Fruit fly (Drosophila melanogaster) whole organism, wandering third instar larva: ENCODE measurements around the gene Kdm3.

Experiments used
- CrebA ChIP-seq: fragments of 200-800 bp; sonication (Bioruptor generic); optimal IDR thresholded peaks from 2 replicates; lab custom pipeline; 2016; ENCODE audit warnings: missing biosample characterization, mild to moderate bottlenecking, missing genetic modification characterization, borderline replicate concordance
- Myc ChIP-seq: fragments of >200 bp; optimal IDR thresholded peaks from 2 replicates; lab custom pipeline; 2017
- N ChIP-seq: fragments of >200 bp; optimal IDR thresholded peaks from 2 replicates; lab custom pipeline; 2018; ENCODE audit warnings: missing biosample characterization, missing external identifiers, missing genetic modification characterization
- Rel ChIP-seq, 2 experiments: fragments of 200-800 bp; sonication (Bioruptor generic) in 1 of 2; optimal IDR thresholded peaks; 2 replicates in 1 of 2; 3 replicates in 1 of 2; lab custom pipeline; 2016 to 2019; ENCODE audit warnings: mild to moderate bottlenecking in 2 of 2, missing biosample characterization in 2 of 2, missing genetic modification characterization in 2 of 2, moderate library complexity in 1 of 2
- brk ChIP-seq: fragments of 200-800 bp; sonication (Bioruptor generic); optimal IDR thresholded peaks from 2 replicates; lab custom pipeline; 2016; ENCODE audit warnings: missing biosample characterization, mild to moderate bottlenecking, missing genetic modification characterization
- dl ChIP-seq, 2 experiments: fragments of 175-275, 200-275 bp in 1 of 2; fragments of 200-275 bp in 1 of 2; sonication (Bioruptor generic); optimal IDR thresholded peaks; lab custom pipeline; 2018; ENCODE audit warnings: mild to moderate bottlenecking in 2 of 2, missing biosample characterization in 2 of 2, missing genetic modification characterization in 2 of 2, moderate library complexity in 2 of 2; ENCODE audit not compliant: partially characterized antibody in 2 of 2, insufficient read depth in 1 of 2
- foxo ChIP-seq, 2 experiments: fragments of 200-800 bp; sonication (Bioruptor generic); optimal IDR thresholded peaks; 2 replicates in 1 of 2; 3 replicates in 1 of 2; lab custom pipeline; 2016 to 2017; ENCODE audit warnings: missing biosample characterization in 2 of 2, missing genetic modification characterization in 2 of 2
- fru ChIP-seq: fragments of 200-800 bp; sonication (Bioruptor generic); optimal IDR thresholded peaks from 3 replicates; lab custom pipeline; 2016; ENCODE audit warnings: missing biosample characterization, mild to moderate bottlenecking, missing genetic modification characterization
- lola ChIP-seq: fragments of >200 bp; optimal IDR thresholded peaks from 2 replicates; lab custom pipeline; 2017; ENCODE audit warnings: missing biosample characterization, missing genetic modification characterization
- psq ChIP-seq: fragments of 200-800 bp; sonication (Bioruptor generic); optimal IDR thresholded peaks from 3 replicates; lab custom pipeline; 2017; ENCODE audit warnings: missing biosample characterization, mild to moderate bottlenecking, missing genetic modification characterization, moderate library complexity
- sage ChIP-seq: fragments of 200-800 bp; sonication (Bioruptor generic); optimal IDR thresholded peaks from 2 replicates; lab custom pipeline; 2016; ENCODE audit warnings: missing biosample characterization, mild to moderate bottlenecking, missing genetic modification characterization
- tai ChIP-seq: sonication (Bioruptor generic); optimal IDR thresholded peaks from 2 replicates; lab custom pipeline; 2016; ENCODE audit warnings: missing biosample characterization, missing genetic modification characterization

DNA sequence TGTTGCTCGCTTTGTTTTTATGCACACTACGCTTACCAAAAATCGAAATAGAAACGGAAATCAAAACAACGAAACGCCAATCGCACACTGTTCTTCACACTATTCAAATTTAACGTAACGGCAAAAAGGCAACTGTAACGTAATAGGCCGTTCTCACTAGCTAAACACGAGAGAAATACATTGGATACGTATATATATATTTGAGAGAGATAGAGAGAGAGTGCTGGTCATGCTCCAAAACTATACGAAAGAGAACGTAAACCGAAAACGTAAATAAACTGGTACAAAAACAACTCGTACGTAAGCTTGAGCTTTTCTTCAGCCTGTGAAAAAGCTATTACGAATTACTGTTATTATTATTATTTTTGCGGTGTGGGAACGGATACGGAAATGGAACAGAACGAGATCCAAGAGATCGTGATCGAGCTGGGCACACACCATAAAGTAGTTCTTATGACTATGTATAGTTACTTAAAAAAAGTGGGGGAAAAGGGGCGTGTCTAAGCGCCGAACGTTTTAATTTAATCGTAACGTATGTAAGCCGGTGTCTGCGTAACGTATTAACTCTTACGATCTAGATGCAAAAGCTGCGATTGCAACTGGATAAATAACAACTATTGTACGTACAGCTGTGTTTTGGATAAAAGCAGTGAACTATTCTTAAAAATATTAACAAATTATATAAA, 27.8 kb downstream of the Kdm3 start:
- no peak for TF ChIP-seq lola (GFP tag; lab: Kevin White, UChicago)
- no peak for TF ChIP-seq Rel (GFP tag; optimal IDR thresholded peaks at IDR 0.05; lab: Kevin White, UChicago)
- TF ChIP-seq Rel (tag; optimal IDR thresholded peaks at IDR 0.05; lab: Kevin White, UChicago), result no peak
- no peak for TF ChIP-seq fru (GFP tag; lab: Kevin White, UChicago)
- TF ChIP-seq psq (GFP tag; lab: Kevin White, UChicago), result no peak
- peak; percentile 29 for TF ChIP-seq N
- no peak for TF ChIP-seq CrebA (GFP tag; lab: Kevin White, UChicago)
- TF ChIP-seq dl (GFP tag; optimal IDR thresholded peaks at IDR 0.05; lab: Kevin White, UChicago; ENCODE audit: insufficient read depth in 1 of 2, partially characterized antibody in 2 of 2), result no peak
- TF ChIP-seq sage (GFP tag; lab: Kevin White, UChicago), result no peak
- no peak for TF ChIP-seq tai (GFP tag; lab: Kevin White, UChicago)
- TF ChIP-seq foxo (GFP tag; optimal IDR thresholded peaks at IDR 0.05; lab: Kevin White, UChicago), result no peak
- TF ChIP-seq Myc (lab: Kevin White, UChicago), result no peak
- TF ChIP-seq brk (GFP tag; lab: Kevin White, UChicago), result no peak
